Fruit fly (Drosophila melanogaster) whole organism, pupa: ENCODE measurements around the gene Dic4.

Experiments used
- CG12605 ChIP-seq: fragments of 200-800 bp; sonication (Bioruptor generic); IDR thresholded peaks from 2 replicates; pipeline ENCODE4 v1.3.6; 2022; ENCODE audit warnings: missing biosample characterization, missing genetic modification characterization
- CG17806 ChIP-seq: fragments of 200-800 bp; sonication (Bioruptor generic); optimal IDR thresholded peaks from 2 replicates; lab custom pipeline; 2018; ENCODE audit warnings: missing biosample characterization, mild to moderate bottlenecking, missing genetic modification characterization, moderate library complexity
- CG32121 ChIP-seq: fragments of 200-800 bp; sonication (Bioruptor generic); IDR thresholded peaks from 2 replicates; pipeline ENCODE4 v1.3.6; 2022; ENCODE audit warnings: missing biosample characterization, missing genetic modification characterization
- CG4496 ChIP-seq: fragments of 200-800 bp; sonication (Bioruptor generic); IDR thresholded peaks from 3 replicates; pipeline ENCODE4 v1.3.6; 2022; ENCODE audit warnings: missing biosample characterization, missing genetic modification characterization
- CG8301 ChIP-seq: fragments of 200-800 bp; sonication (Bioruptor generic); optimal IDR thresholded peaks from 2 replicates; lab custom pipeline; 2018; ENCODE audit warnings: missing biosample characterization, mild to moderate bottlenecking, missing genetic modification characterization
- EcR ChIP-seq: fragments of 200-800 bp; sonication (Bioruptor generic); optimal IDR thresholded peaks from 3 replicates; lab custom pipeline; 2019; ENCODE audit warnings: missing biosample characterization, missing genetic modification characterization, mild to moderate bottlenecking, moderate library complexity, missing genetic modification reagents
- Pif1B ChIP-seq: fragments of 200-800 bp; sonication (Bioruptor generic); optimal IDR thresholded peaks from 3 replicates; lab custom pipeline; 2016; ENCODE audit warnings: missing biosample characterization, missing genetic modification characterization
- Snoo ChIP-seq: fragments of 200-800 bp; sonication (Bioruptor generic); optimal IDR thresholded peaks from 3 replicates; lab custom pipeline; 2017; ENCODE audit warnings: missing biosample characterization, mild to moderate bottlenecking, missing genetic modification characterization, inconsistent platforms

dm6 chr3L:18698312-18698711 lies at the start of gene Dic4:
- TF ChIP-seq Snoo (tag; lab: Kevin White, UChicago) (no peak), CG12605 (no peak), Pif1B (GFP tag; lab: Kevin White, UChicago) (no peak), CG32121 (GFP tag; lab: Robert Waterston, UW) (no peak), CG4496 (GFP tag; lab: Robert Waterston, UW) (no peak), CG8301 (tag; lab: Kevin White, UChicago) (no peak), EcR (no peak), CG17806 (tag; lab: Kevin White, UChicago) (no peak)
